Worm (Caenorhabditis elegans): ENCODE data around the gene D1025.1.

D1025.1 gene

DNA sequence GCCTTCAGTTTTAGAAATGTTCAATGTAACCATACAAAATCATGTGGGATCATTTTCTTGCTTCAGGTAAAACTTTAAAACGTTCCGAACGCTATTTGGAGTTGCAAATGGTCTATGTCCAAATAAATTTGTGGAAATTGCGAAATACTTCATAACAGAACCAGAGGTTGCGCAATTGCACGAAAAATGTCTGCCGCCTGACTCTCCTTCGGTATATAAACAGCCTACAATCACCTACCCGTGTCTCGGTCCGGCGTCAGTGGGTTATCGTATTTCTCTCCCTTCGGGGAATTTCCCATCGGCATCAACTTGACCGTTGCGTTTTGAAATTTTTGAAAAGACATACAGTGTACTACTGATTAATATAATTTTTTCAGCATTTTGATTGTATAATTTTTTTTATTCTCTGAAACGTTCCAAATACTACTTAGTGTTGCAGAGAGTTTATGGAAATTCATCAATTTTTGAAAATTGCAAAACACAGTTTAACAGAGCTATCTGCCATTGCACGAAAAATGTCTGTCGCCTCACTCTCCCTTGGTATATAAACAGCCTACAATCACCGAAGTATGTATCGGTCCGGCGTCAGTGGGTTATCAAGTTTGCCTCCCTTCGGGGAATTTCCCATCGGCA lies 43.8 kb upstream of the D1025.1 start (continued):
- peak; percentile 60; the same call in 1 of the 2 replicates for TF ChIP-seq ctbp-1 (GFP tag; IDR thresholded peaks at IDR 0.05)
- no peak for TF ChIP-seq ceh-32 (tag; optimal IDR thresholded peaks at IDR 0.05; ENCODE audit: poor library complexity)
- TF ChIP-seq cey-2 (tag; optimal IDR thresholded peaks at IDR 0.05; ENCODE audit: borderline replicate concordance, insufficient read depth): no peak
- TF ChIP-seq daf-16 (GFP tag; optimal IDR thresholded peaks at IDR 0.05): peak in 1 of 2 experiments; percentile 47
- TF ChIP-seq daf-16 (tag; optimal IDR thresholded peaks at IDR 0.05): peak; percentile 78
- no peak for TF ChIP-seq daf-12 (tag; optimal IDR thresholded peaks at IDR 0.05)
- peak; percentile 88 for TF ChIP-seq duxl-1 (tag; optimal IDR thresholded peaks at IDR 0.05; ENCODE audit: poor library complexity)
- TF ChIP-seq ztf-7 (tag; optimal IDR thresholded peaks at IDR 0.05): peak; percentile 92
- TF ChIP-seq attf-4 (tag; optimal IDR thresholded peaks at IDR 0.05): no peak
- TF ChIP-seq nhr-42 (GFP tag; IDR thresholded peaks at IDR 0.05): 0 out of 2 replicates have a peak, but pooled peaks have one; percentile 57
- peak; percentile 61; the same call in 1 of the 2 replicates for TF ChIP-seq php-3 (GFP tag; IDR thresholded peaks at IDR 0.05)
- TF ChIP-seq mdt-29 (GFP tag; IDR thresholded peaks at IDR 0.05): 0 out of 2 replicates have a peak, but pooled peaks have one; percentile 11
- TF ChIP-seq nhr-111 (GFP tag; optimal IDR thresholded peaks at IDR 0.05): peak; percentile 63
- TF ChIP-seq ZK337.2 (GFP tag; IDR thresholded peaks at IDR 0.05): peak; percentile 49; the same call in 1 of the 2 replicates
- TF ChIP-seq mxl-2 (GFP tag; conservative IDR thresholded peaks at IDR 0.05): 0 out of 2 replicates have a peak, but pooled peaks have one; percentile 45
- TF ChIP-seq nhr-25 (tag; optimal IDR thresholded peaks at IDR 0.05; ENCODE audit: borderline replicate concordance, insufficient read depth): no peak
- no peak for TF ChIP-seq hif-1 (tag; optimal IDR thresholded peaks at IDR 0.05)
- TF ChIP-seq T20F7.1 (GFP tag; optimal IDR thresholded peaks at IDR 0.05): peak; percentile 23
- TF ChIP-seq nhr-102 (tag; optimal IDR thresholded peaks at IDR 0.05): no peak
- no peak for TF ChIP-seq Y48G9A.11 (GFP tag; IDR thresholded peaks at IDR 0.05)
- no peak for TF ChIP-seq nhr-76 (tag; optimal IDR thresholded peaks at IDR 0.05)
- TF ChIP-seq unc-62 (GFP tag; optimal IDR thresholded peaks at IDR 0.05 in 1 of 2): no peak
- no peak for TF ChIP-seq unc-62 (tag; optimal IDR thresholded peaks at IDR 0.05)
- peak; percentile 68; the same call in 1 of the 2 replicates for TF ChIP-seq lim-7 (GFP tag; IDR thresholded peaks at IDR 0.05)
- no peak for TF ChIP-seq skn-1 (tag; optimal IDR thresholded peaks at IDR 0.05)
- TF ChIP-seq ceh-62 (tag; optimal IDR thresholded peaks at IDR 0.05): no peak
- TF ChIP-seq lin-15B (tag; optimal IDR thresholded peaks at IDR 0.05): no peak
- peak; percentile 85 for TF ChIP-seq aha-1 (tag)
- peak; percentile 36 for TF ChIP-seq mxl-3 (GFP tag; optimal IDR thresholded peaks at IDR 0.05)
- no peak for TF ChIP-seq dve-1 (tag; optimal IDR thresholded peaks at IDR 0.05; ENCODE audit: insufficient read depth)
- TF ChIP-seq Y5F2A.4 (GFP tag; optimal IDR thresholded peaks at IDR 0.05): peak; percentile 38
- peak; percentile 61 for TF ChIP-seq hlh-30 (tag; optimal IDR thresholded peaks at IDR 0.05; ENCODE audit: insufficient read depth)
- peak; percentile 52 for TF ChIP-seq nhr-28 (tag; optimal IDR thresholded peaks at IDR 0.05)
- peak; percentile 100 for TF ChIP-seq zip-2 (tag; optimal IDR thresholded peaks at IDR 0.05)
- peak; percentile 76; the same call in 1 of the 2 replicates for TF ChIP-seq pha-4 (GFP tag; IDR thresholded peaks at IDR 0.05)
- no peak for TF ChIP-seq pha-4 (tag; optimal IDR thresholded peaks at IDR 0.05)
- peak; percentile 64 for TF ChIP-seq tra-1 (GFP tag; IDR thresholded peaks at IDR 0.05)
- TF ChIP-seq lsy-2 (tag; optimal IDR thresholded peaks at IDR 0.05): no peak
- no peak for TF ChIP-seq nhr-237 (tag; optimal IDR thresholded peaks at IDR 0.05)
- no peak; the same call in 1 of the 2 replicates for TF ChIP-seq egl-43 (GFP tag; IDR thresholded peaks at IDR 0.05)
- TF ChIP-seq unc-130 (GFP tag; optimal IDR thresholded peaks at IDR 0.05): no peak
- TF ChIP-seq ama-1 (optimal IDR thresholded peaks at IDR 0.05): no peak

Measured in whole organism, L4 larva.